Worm (Caenorhabditis elegans) whole organism, young adult: ENCODE results near the gene W03C9.2.

Source experiments
- B0019.2 ChIP-seq: fragments of 200-800 bp; sonication (Bioruptor generic); conservative IDR thresholded peaks from 2 replicates; pipeline ENCODE4 v1.3.6; 2022; ENCODE audit warnings: missing genetic modification reagents, missing genetic modification characterization, missing compliant biosample characterization
- B0336.3 ChIP-seq: fragments of 200-800 bp; sonication (Bioruptor generic); IDR thresholded peaks from 2 replicates; pipeline ENCODE4 v1.3.6; 2022; ENCODE audit warnings: missing genetic modification characterization, missing compliant biosample characterization
- F10E7.11 ChIP-seq: sonication (generic microtip); optimal IDR thresholded peaks from 2 replicates; lab custom pipeline; 2017; ENCODE audit warnings: mild to moderate bottlenecking, missing genetic modification characterization, moderate library complexity, missing compliant biosample characterization
- F22D6.2 ChIP-seq: sonication (generic microtip); optimal IDR thresholded peaks from 2 replicates; lab custom pipeline; 2016; ENCODE audit warnings: mild to moderate bottlenecking, missing genetic modification characterization, missing compliant biosample characterization
- F33H1.4 ChIP-seq: fragments of 200-800 bp; sonication (Bioruptor generic); IDR thresholded peaks from 2 replicates; pipeline ENCODE4 v1.3.6; 2022; ENCODE audit warnings: missing genetic modification reagents, missing genetic modification characterization, missing compliant biosample characterization
- F55B11.4 ChIP-seq: sonication (generic microtip); optimal IDR thresholded peaks from 2 replicates; lab custom pipeline; 2016; ENCODE audit warnings: missing compliant biosample characterization, missing genetic modification characterization, borderline replicate concordance; ENCODE audit not compliant: insufficient read depth
- K11D2.4 ChIP-seq: fragments of 200-800 bp; sonication (Bioruptor generic); IDR thresholded peaks from 2 replicates; pipeline ENCODE4 v1.3.6; 2022; ENCODE audit warnings: missing genetic modification reagents, missing genetic modification characterization, missing compliant biosample characterization
- Y53F4B.3 ChIP-seq: fragments of 200-800 bp; sonication (Bioruptor generic); IDR thresholded peaks from 2 replicates; pipeline ENCODE4 v1.3.6; 2022; ENCODE audit warnings: missing genetic modification reagents, missing genetic modification characterization, missing compliant biosample characterization
- Y56A3A.18 ChIP-seq: fragments of 200-800 bp; sonication (Bioruptor generic); IDR thresholded peaks from 2 replicates; pipeline ENCODE4 v1.3.6; 2022; ENCODE audit warnings: missing genetic modification reagents, missing genetic modification characterization, missing compliant biosample characterization
- Y67H2A.10 ChIP-seq: fragments of 200-800 bp; sonication (Bioruptor generic); conservative IDR thresholded peaks from 2 replicates; pipeline ENCODE4 v1.3.6; 2022; ENCODE audit warnings: missing genetic modification reagents, missing genetic modification characterization, missing compliant biosample characterization
- ama-1 ChIP-seq, 3 experiments: fragments of 150-350 bp in 1 of 3; sonication (generic microtip) in 2 of 3; optimal IDR thresholded peaks; 2 replicates each; lab custom pipeline; 2014 to 2018; ENCODE audit warnings: missing biosample characterization in 2 of 3, missing genetic modification characterization in 2 of 3, missing genetic modification reagents in 2 of 3
- atf-7 ChIP-seq: sonication (generic microtip); optimal IDR thresholded peaks from 2 replicates; lab custom pipeline; 2017; ENCODE audit warnings: mild to moderate bottlenecking, missing genetic modification characterization, missing compliant biosample characterization
- bed-1 ChIP-seq: fragments of 200-800 bp; sonication (Bioruptor generic); IDR thresholded peaks from 2 replicates; pipeline ENCODE4 v1.3.6; 2022; ENCODE audit warnings: missing genetic modification reagents, missing genetic modification characterization, missing compliant biosample characterization
- bed-2 ChIP-seq: fragments of 200-800 bp; sonication (Bioruptor generic); IDR thresholded peaks from 2 replicates; pipeline ENCODE4 v1.3.6; 2022; ENCODE audit warnings: missing genetic modification reagents, missing genetic modification characterization, missing compliant biosample characterization
- ceh-100 ChIP-seq: fragments of 200-800 bp; sonication (Bioruptor generic); IDR thresholded peaks from 2 replicates; pipeline ENCODE4 v1.3.6; 2022; ENCODE audit warnings: missing genetic modification reagents, missing genetic modification characterization, missing compliant biosample characterization
- ceh-58 ChIP-seq: fragments of 200-800 bp; sonication (Bioruptor generic); IDR thresholded peaks from 2 replicates; pipeline ENCODE4 v1.3.6; 2022; ENCODE audit warnings: missing genetic modification characterization, missing compliant biosample characterization
- dox-1 ChIP-seq: fragments of 200-800 bp; sonication (Bioruptor generic); IDR thresholded peaks from 2 replicates; pipeline ENCODE4 v1.3.6; 2022; ENCODE audit warnings: missing genetic modification reagents, missing genetic modification characterization, missing compliant biosample characterization
- dpl-1 ChIP-seq: fragments of 150-350 bp; optimal IDR thresholded peaks from 2 replicates; lab custom pipeline; 2014; ENCODE audit warnings: missing biosample characterization, missing genetic modification reagents, missing genetic modification characterization
- efl-1 ChIP-seq: fragments of 150-350 bp; optimal IDR thresholded peaks from 2 replicates; lab custom pipeline; 2014; ENCODE audit warnings: missing biosample characterization, missing genetic modification reagents, missing genetic modification characterization
- him-1 ChIP-seq: sonication (generic microtip); optimal IDR thresholded peaks from 2 replicates; lab custom pipeline; 2016; ENCODE audit warnings: missing genotype, missing genetic modification reagents, missing genetic modification characterization, missing compliant biosample characterization
- hmg-20 ChIP-seq: fragments of 200-800 bp; sonication (Bioruptor generic); IDR thresholded peaks from 2 replicates; pipeline ENCODE4 v1.3.6; 2022; ENCODE audit warnings: missing genetic modification reagents, missing genetic modification characterization, missing compliant biosample characterization
- hsf-1 ChIP-seq: fragments of 200-800 bp; sonication (Bioruptor generic); IDR thresholded peaks from 2 replicates; pipeline ENCODE4 v1.3.6; 2022; ENCODE audit warnings: missing genetic modification reagents, missing genetic modification characterization, missing compliant biosample characterization
- lag-1 ChIP-seq: fragments of 200-800 bp; sonication (Bioruptor generic); IDR thresholded peaks from 2 replicates; pipeline ENCODE4 v1.3.6; 2022; ENCODE audit warnings: missing genetic modification reagents, missing genetic modification characterization, missing compliant biosample characterization
- let-526 ChIP-seq: fragments of 200-800 bp; sonication (Bioruptor generic); IDR thresholded peaks from 2 replicates; pipeline ENCODE4 v1.3.6; 2022; ENCODE audit warnings: missing genetic modification reagents, missing genetic modification characterization, missing compliant biosample characterization
- lin-26 ChIP-seq: fragments of 200-800 bp; sonication (Bioruptor generic); IDR thresholded peaks from 2 replicates; pipeline ENCODE4 v1.3.6; 2022; ENCODE audit warnings: missing genetic modification reagents, missing genetic modification characterization, missing compliant biosample characterization
- lin-40 ChIP-seq: sonication (generic microtip); optimal IDR thresholded peaks from 2 replicates; lab custom pipeline; 2016; ENCODE audit warnings: missing genetic modification characterization, mild to moderate bottlenecking, missing compliant biosample characterization, missing genotype, missing genetic modification reagents
- lin-54 ChIP-seq: fragments of 200-800 bp; sonication (Bioruptor generic); optimal IDR thresholded peaks from 2 replicates; lab custom pipeline; 2018; ENCODE audit warnings: mild to moderate bottlenecking, missing genetic modification characterization, missing compliant biosample characterization
- lsy-27 ChIP-seq: sonication (generic microtip); optimal IDR thresholded peaks from 2 replicates; lab custom pipeline; 2017; ENCODE audit warnings: missing genetic modification characterization, mild to moderate bottlenecking, missing compliant biosample characterization, antibody characterized with exemption, missing genotype, borderline replicate concordance; ENCODE audit not compliant: insufficient read depth
- madf-8 ChIP-seq: fragments of 200-800 bp; sonication (Bioruptor generic); conservative IDR thresholded peaks from 2 replicates; pipeline ENCODE4 v1.3.6; 2022; ENCODE audit warnings: missing genetic modification reagents, missing genetic modification characterization, missing compliant biosample characterization
- mxl-1 ChIP-seq: sonication (generic microtip); optimal IDR thresholded peaks from 2 replicates; lab custom pipeline; 2016; ENCODE audit warnings: missing genetic modification characterization, missing compliant biosample characterization
- nhr-179 ChIP-seq: sonication (generic microtip); optimal IDR thresholded peaks from 2 replicates; lab custom pipeline; 2016; ENCODE audit warnings: mild to moderate bottlenecking, missing genetic modification characterization, missing compliant biosample characterization
- nhr-80 ChIP-seq: sonication (generic microtip); optimal IDR thresholded peaks from 2 replicates; lab custom pipeline; 2016; ENCODE audit warnings: missing genetic modification characterization, missing compliant biosample characterization
- nhr-90 ChIP-seq: sonication (generic microtip); optimal IDR thresholded peaks from 2 replicates; lab custom pipeline; 2016; ENCODE audit warnings: missing genotype, mild to moderate bottlenecking, missing genetic modification characterization, missing compliant biosample characterization
- pha-4 ChIP-seq: fragments of 150-350 bp; sonication (generic microtip); optimal IDR thresholded peaks from 2 replicates; lab custom pipeline; 2014; ENCODE audit warnings: missing biosample characterization, missing genetic modification reagents, missing genetic modification characterization
- rec-8 ChIP-seq, 2 experiments: sonication (generic microtip); optimal IDR thresholded peaks; 2 replicates each; lab custom pipeline; 2016; ENCODE audit warnings: mild to moderate bottlenecking in 2 of 2, missing genetic modification characterization in 2 of 2, missing genetic modification reagents in 2 of 2, missing genotype in 2 of 2, missing biosample characterization in 1 of 2, missing compliant biosample characterization in 1 of 2, moderate library complexity in 1 of 2
- repo-1 ChIP-seq: sonication (generic microtip); optimal IDR thresholded peaks from 2 replicates; lab custom pipeline; 2017; ENCODE audit warnings: mild to moderate bottlenecking, missing genetic modification characterization, missing compliant biosample characterization
- snpc-1.3 ChIP-seq: sonication (generic microtip); optimal IDR thresholded peaks from 2 replicates; lab custom pipeline; 2017; ENCODE audit warnings: missing genetic modification characterization, mild to moderate bottlenecking, missing compliant biosample characterization, antibody characterized with exemption, moderate library complexity, missing genotype, missing genetic modification reagents; ENCODE audit not compliant: insufficient read depth
- snpc-4 ChIP-seq, 5 experiments: fragments of 150-350 bp in 1 of 5; sonication (generic microtip) in 4 of 5; optimal IDR thresholded peaks; 2 replicates each; lab custom pipeline; 2014 to 2018; ENCODE audit warnings: missing genetic modification characterization in 5 of 5, missing biosample characterization in 3 of 5, antibody characterized with exemption in 2 of 5, mild to moderate bottlenecking in 2 of 5, missing compliant biosample characterization in 2 of 5, missing genotype in 2 of 5, moderate library complexity in 2 of 5, missing genetic modification reagents in 1 of 5
- ztf-25 ChIP-seq: fragments of 200-800 bp; sonication (Bioruptor generic); IDR thresholded peaks from 2 replicates; pipeline ENCODE4 v1.3.6; 2022; ENCODE audit warnings: missing genetic modification reagents, missing genetic modification characterization, missing compliant biosample characterization
- ztf-28 ChIP-seq: fragments of 200-800 bp; sonication (Bioruptor generic); IDR thresholded peaks from 2 replicates; pipeline ENCODE4 v1.3.6; 2022; ENCODE audit warnings: missing genetic modification reagents, missing genetic modification characterization, missing compliant biosample characterization
- ztf-3 ChIP-seq: fragments of 200-800 bp; sonication (Bioruptor generic); optimal IDR thresholded peaks from 2 replicates; lab custom pipeline; 2018; ENCODE audit warnings: mild to moderate bottlenecking, missing genetic modification characterization, missing compliant biosample characterization
- ztf-6 ChIP-seq: fragments of 200-800 bp; sonication (Bioruptor generic); IDR thresholded peaks from 2 replicates; pipeline ENCODE4 v1.3.6; 2022; ENCODE audit warnings: missing genetic modification reagents, missing genetic modification characterization, missing compliant biosample characterization

Gene W03C9.2

DNA sequence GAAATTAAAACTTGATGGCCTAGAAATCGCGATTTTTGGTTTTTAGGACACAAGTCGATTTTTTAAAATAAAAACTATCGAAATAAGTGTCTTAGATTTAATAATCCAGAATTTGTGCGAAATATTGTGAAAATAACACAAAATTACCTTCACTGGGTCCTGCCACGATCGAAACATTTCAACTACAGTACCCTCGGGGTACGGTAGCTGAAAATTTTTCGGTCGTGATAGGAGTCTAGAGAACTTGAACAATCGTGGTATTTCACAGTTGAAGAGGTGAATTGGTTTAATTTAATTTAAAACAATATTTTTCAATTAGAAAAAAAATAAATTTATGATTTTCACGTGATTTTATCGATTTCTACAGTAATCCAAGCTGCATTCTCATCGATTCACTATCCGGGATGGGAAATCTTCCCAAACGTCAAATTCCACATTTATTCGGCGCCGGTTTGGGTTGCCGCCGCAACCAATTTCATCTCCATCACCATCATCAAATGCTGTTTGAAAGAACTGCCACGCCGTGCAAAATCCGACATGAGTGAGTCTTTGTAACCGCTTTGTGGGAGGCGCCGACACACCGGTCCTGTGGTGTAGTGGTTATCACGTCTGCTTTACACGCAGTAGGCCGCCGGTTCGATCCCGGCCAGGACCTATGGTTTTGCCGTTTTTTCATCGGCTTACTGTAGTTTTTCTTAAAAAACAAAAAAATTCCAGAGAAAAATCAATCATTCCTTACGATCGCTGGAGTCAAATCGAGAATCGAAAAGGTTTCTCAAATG, 3.2 kb upstream of the W03C9.2 start (continued):
- TF ChIP-seq repo-1 (tag; lab: Kevin White, UChicago) (no peak), rec-8 (tag; optimal IDR thresholded peaks at IDR 0.05; lab: Kevin White, UChicago) (no peak), hsf-1 (GFP tag; lab: Robert Waterston, UW) (no peak), dpl-1 (GFP tag; lab: Kevin White, UChicago) (no peak), ztf-3 (GFP tag; lab: Kevin White, UChicago) (no peak), F33H1.4 (peak; percentile 30; the same call in 1 of the 2 replicates), Y53F4B.3 (GFP tag; lab: Robert Waterston, UW) (no peak), Y67H2A.10 (no peak), lag-1 (GFP tag; lab: Robert Waterston, UW) (no peak), F55B11.4 (tag; lab: Kevin White, UChicago) (no peak), B0019.2 (GFP tag; lab: Robert Waterston, UW) (0 out of 2 replicates have a peak, but pooled peaks have one; percentile 30), atf-7 (tag; lab: Kevin White, UChicago) (no peak), snpc-4 (GFP tag; optimal IDR thresholded peaks at IDR 0.05; lab: Kevin White, UChicago) (no peak), snpc-4 (tag; optimal IDR thresholded peaks at IDR 0.05; lab: Kevin White, UChicago) (peak in 3 of 4 experiments; percentile 12 to 43 (median 42)), ceh-58 (GFP tag; lab: Robert Waterston, UW) (no peak), mxl-1 (tag; lab: Kevin White, UChicago) (no peak), nhr-179 (tag; lab: Kevin White, UChicago) (no peak), lin-40 (peak; percentile 48), nhr-80 (tag; lab: Kevin White, UChicago) (peak; percentile 8), bed-1 (GFP tag; lab: Robert Waterston, UW) (no peak), ama-1 (optimal IDR thresholded peaks at IDR 0.05; lab: Kevin White, UChicago) (no peak), ama-1 (GFP tag; optimal IDR thresholded peaks at IDR 0.05; lab: Kevin White, UChicago) (peak in 1 of 2 experiments; percentile 37), B0336.3 (GFP tag; lab: Robert Waterston, UW) (no peak), ztf-28 (GFP tag; lab: Robert Waterston, UW) (no peak), F22D6.2 (no peak), hmg-20 (GFP tag; lab: Robert Waterston, UW) (no peak), Y56A3A.18 (GFP tag; lab: Robert Waterston, UW) (no peak), lin-26 (GFP tag; lab: Robert Waterston, UW) (no peak), bed-2 (GFP tag; lab: Robert Waterston, UW) (no peak), lsy-27 (tag; lab: Kevin White, UChicago) (no peak), lin-54 (GFP tag; lab: Kevin White, UChicago) (peak; percentile 5), madf-8 (GFP tag; lab: Robert Waterston, UW) (no peak)

DNA sequence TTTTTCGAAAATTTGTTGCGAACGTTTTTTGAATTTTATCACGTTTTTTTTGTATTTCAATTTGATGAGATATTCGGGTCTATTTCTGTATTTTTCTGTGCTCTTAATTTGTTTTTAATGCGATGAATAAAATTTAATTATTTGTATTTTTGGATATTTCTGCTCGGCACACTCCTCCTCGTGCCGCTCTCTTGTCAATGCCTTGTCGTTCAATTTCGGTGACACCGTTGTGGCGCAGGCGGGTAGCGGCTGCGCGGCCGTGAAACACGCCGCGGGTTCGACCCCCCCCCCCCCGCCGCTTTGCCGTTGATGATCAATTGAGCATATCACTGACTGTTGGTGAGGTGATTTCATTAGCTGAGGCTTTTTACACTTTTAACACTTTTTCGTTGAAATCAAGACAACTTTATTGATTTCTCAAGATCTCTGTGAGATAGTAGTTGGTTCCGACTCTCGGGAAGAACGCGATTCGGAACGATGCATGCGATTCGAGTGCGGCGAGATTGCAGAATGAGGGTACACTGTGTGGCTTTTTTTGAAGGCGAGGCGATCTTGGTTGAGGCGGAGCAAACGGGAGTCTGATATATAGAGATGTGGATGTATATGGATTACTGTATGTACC, 1.5 kb upstream of the W03C9.2 start:
- TF ChIP-seq nhr-179 (tag; lab: Kevin White, UChicago) (peak; percentile 83), dox-1 (GFP tag; lab: Robert Waterston, UW) (peak; percentile 98), lsy-27 (tag; lab: Kevin White, UChicago) (peak; percentile 92), him-1 (tag; lab: Kevin White, UChicago) (peak; percentile 87), hmg-20 (GFP tag; lab: Robert Waterston, UW) (peak; percentile 91), efl-1 (GFP tag; lab: Kevin White, UChicago) (peak; percentile 49), Y67H2A.10 (peak; percentile 91), nhr-90 (tag; lab: Kevin White, UChicago) (peak; percentile 98), F10E7.11 (tag; lab: Kevin White, UChicago) (peak; percentile 98), pha-4 (tag; lab: Kevin White, UChicago) (no peak), ama-1 (optimal IDR thresholded peaks at IDR 0.05; lab: Kevin White, UChicago) (no peak), ama-1 (GFP tag; optimal IDR thresholded peaks at IDR 0.05; lab: Kevin White, UChicago) (peak; percentile 90 to 96), snpc-4 (GFP tag; optimal IDR thresholded peaks at IDR 0.05; lab: Kevin White, UChicago) (peak; percentile 88), snpc-4 (tag; optimal IDR thresholded peaks at IDR 0.05; lab: Kevin White, UChicago) (peak; percentile 14 to 85 (median 78)), let-526 (peak; percentile 96), K11D2.4 (GFP tag; lab: Robert Waterston, UW) (peak; percentile 87), ztf-25 (peak; percentile 99), ceh-100 (GFP tag; lab: Robert Waterston, UW) (peak; percentile 89), ztf-6 (peak; percentile 92), F22D6.2 (peak; percentile 80), snpc-1.3 (tag; lab: Kevin White, UChicago) (peak; percentile 96)
